Worm (Caenorhabditis elegans): ENCODE data around the gene fars-3.
"Not testable (repeated sequence)": the region's sequence is repeated elsewhere in the genome, so short reads cannot be mapped to it uniquely, and the experiment has no call there.

The fars-3 gene

DNA sequence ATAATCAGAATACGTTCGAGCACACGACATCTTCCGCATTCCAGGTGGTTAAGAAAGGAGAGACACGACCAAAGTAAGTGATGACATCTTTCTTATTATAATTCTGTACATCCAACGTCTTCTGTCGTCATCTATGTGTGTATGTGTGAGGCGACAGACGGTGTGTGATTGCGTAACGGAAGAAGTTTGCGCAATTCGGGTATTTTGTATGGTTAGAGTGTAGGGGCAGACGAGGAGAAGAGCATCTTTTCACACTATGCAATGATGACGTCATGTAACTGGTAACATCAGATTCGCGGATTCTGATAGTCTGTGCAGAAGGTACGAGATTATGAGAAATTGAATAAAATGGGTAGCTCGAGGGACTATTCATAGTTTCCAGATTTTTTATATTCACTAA is 49.6 kb upstream of the fars-3 start:
- no peak for TF ChIP-seq pqm-1 (tag; optimal IDR thresholded peaks at IDR 0.05)
- no peak for TF ChIP-seq daf-16 (GFP tag; optimal IDR thresholded peaks at IDR 0.05)
- TF ChIP-seq daf-16 (tag; optimal IDR thresholded peaks at IDR 0.05), result no peak
- TF ChIP-seq F10B5.3 (tag; optimal IDR thresholded peaks at IDR 0.05), result no peak
- no peak for TF ChIP-seq dmd-8 (GFP tag; IDR thresholded peaks at IDR 0.05)
- TF ChIP-seq ztf-11 (tag; optimal IDR thresholded peaks at IDR 0.05), result no peak
- TF ChIP-seq dmd-9 (GFP tag; IDR thresholded peaks at IDR 0.05), result no peak
- TF ChIP-seq mxl-3 (GFP tag; optimal IDR thresholded peaks at IDR 0.05), result no peak
- TF ChIP-seq nhr-48 (tag; optimal IDR thresholded peaks at IDR 0.05), result no peak
- TF ChIP-seq aha-1 (tag), result no peak
- TF ChIP-seq lin-39 (tag; optimal IDR thresholded peaks at IDR 0.05), result no peak
- no peak for TF ChIP-seq mdt-29 (GFP tag; IDR thresholded peaks at IDR 0.05)
- no peak for TF ChIP-seq zip-2 (tag; optimal IDR thresholded peaks at IDR 0.05)
- no peak for TF ChIP-seq nhr-77 (tag; optimal IDR thresholded peaks at IDR 0.05)
- TF ChIP-seq snpc-4 (tag; optimal IDR thresholded peaks at IDR 0.05), result no peak
- TF ChIP-seq Y5F2A.4 (GFP tag; optimal IDR thresholded peaks at IDR 0.05), result no peak

DNA sequence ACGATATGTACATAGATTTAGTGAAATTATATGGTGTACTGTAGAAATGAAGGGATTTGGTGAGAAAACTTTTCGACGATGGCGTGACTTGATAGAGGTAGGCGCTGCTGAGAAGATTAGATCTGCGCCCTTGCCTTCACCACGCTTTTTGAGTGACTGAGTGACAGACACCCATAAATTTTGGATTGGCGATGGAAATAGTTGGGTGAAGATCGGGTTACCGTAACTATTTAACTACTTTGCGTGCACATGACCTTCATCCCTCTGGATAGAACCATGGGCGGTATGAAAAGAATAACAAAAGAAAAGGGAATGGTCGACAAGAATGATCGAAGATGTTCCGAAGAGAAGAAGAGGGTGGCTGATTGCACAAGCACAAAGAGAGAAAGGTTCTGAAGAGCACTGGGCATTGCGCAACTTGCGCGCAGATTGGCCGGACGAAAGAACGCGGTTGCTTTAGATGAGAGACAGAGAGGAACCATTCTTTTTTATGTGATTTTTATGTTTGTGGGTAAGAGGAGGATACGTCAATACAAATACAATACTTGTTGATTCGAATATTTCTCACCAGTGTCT is 49.1 kb upstream of the fars-3 start:
- TF ChIP-seq unc-62 (GFP tag; optimal IDR thresholded peaks at IDR 0.05 in 1 of 2) (peak in 1 of 2 experiments; percentile 5), unc-62 (tag; optimal IDR thresholded peaks at IDR 0.05) (no peak), zag-1 (tag; optimal IDR thresholded peaks at IDR 0.05) (no peak), fos-1 (tag; optimal IDR thresholded peaks at IDR 0.05) (no peak)

DNA sequence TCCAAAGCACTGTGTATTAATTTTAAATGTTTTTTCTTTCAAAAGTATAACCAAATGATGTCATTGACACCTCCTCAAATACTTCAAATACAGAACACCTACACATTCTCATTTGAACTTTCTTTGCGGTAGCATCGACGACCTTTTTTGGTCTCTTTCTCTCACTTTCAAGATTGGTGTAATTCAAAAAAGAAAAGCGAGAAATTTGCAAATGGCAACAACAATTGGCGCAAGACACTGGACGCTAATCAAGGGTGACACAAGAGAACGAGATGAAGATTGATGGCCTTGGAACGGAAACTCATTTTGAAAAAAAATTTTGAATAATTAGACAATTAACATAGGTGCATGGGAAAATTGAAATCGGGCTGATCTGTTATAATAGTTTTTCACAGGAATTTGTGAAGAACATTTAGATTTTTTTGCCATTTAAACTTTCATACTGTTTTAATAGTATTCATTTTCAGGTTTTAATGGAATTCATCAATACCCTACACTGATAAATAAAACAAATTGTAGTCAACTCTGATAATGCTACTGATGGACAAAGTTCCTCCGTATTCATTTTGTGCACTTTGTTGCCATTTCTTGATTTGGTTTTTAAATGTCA is 47.5 kb upstream of the fars-3 start, which contains the start of gene fdgt-2:
Gene fdgt-2 (plus strand): TSS at position 560 of the 610 bp plus-strand sequence.
- TF ChIP-seq ceh-44 (GFP tag; IDR thresholded peaks at IDR 0.05) (no peak), unc-62 (GFP tag; optimal IDR thresholded peaks at IDR 0.05 in 1 of 2) (peak in 1 of 2 experiments; percentile 95), unc-62 (tag; optimal IDR thresholded peaks at IDR 0.05) (no peak), php-3 (GFP tag; IDR thresholded peaks at IDR 0.05) (no peak), aha-1 (tag) (peak; percentile 42), F44E2.7 (GFP tag; IDR thresholded peaks at IDR 0.05) (no peak), daf-16 (GFP tag; optimal IDR thresholded peaks at IDR 0.05) (no peak), daf-16 (tag; optimal IDR thresholded peaks at IDR 0.05) (peak; percentile 59), nhr-28 (tag; optimal IDR thresholded peaks at IDR 0.05) (peak; percentile 25)

DNA sequence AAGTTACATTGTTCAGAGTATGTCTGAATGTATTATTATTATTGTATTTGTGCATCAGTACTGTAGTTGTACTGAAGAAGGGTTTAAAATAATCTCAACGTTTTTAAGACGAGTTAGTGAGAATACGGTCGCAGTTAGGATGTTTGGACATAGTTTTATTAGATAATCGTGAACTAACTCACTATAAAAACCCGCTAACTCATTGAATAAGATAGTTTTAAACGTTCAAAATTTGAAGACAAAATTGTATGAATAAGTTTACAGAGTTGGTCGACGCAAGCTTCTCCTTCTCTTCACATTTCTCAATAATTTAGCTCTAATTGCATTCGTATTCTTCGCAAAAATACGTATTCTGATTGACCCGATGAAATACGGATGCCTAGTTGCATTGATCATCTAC is 45.6 kb upstream of the fars-3 start:
- TF ChIP-seq hmg-1.1 (GFP tag; IDR thresholded peaks at IDR 0.05) (no peak), mep-1 (tag; optimal IDR thresholded peaks at IDR 0.05) (peak; percentile 19)

DNA sequence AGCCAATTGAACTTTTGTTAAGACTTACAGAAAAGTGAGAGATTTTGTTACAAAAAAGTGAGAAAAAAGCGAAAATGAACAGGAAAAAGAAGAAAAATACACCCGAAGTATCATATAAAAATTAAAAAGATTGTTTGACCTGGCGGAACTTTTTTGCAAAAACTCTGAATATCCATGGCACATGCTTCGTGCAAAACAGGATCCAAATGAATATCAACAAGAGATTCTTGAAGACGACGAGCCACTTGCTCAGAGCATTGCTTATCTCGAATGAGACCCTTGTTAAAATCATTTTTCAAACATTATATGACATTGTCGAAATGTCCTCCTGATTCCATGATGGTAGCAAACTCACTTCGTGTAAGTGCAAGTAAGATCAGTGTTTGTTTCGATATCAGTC is 44.9 kb upstream of the fars-3 start, which contains the start of gene F14E5.8:
Gene F14E5.8 (plus strand): TSS at position 301 of the 400 bp plus-strand sequence.
- not testable (repeated sequence) for TF ChIP-seq nhr-25 (tag; optimal IDR thresholded peaks at IDR 0.05; ENCODE audit: borderline replicate concordance, insufficient read depth); spr-3 (GFP tag; optimal IDR thresholded peaks at IDR 0.05); R02D3.7 (tag; optimal IDR thresholded peaks at IDR 0.05)

DNA sequence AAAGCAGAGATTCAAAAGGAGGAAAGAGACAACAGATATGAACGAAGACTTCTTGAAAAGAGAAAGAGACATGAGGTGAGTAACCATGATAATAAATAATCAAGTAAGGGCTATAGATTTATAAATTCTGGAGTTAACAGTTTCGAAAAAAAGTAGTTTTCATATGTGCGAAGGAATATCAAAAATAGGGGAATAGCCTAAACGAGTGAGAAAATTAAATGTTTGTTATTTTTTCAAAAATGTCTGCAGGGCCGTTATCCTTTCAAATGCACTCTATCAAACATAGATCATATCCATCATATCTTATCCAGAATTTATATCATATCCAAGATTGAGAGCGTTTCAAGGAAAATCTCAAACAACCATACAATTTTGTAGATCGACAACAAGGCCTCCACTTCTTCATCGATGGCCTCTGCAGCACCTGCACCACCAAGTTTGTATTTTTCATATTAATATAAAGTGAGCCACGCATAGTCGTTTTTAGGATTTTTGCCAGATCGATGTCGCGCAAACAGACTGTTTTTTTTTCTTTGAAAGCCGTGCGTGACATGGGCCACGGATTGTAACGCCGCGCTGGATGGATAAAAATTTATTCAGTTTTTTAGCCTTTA is 43.8 kb upstream of the fars-3 start:
- TF ChIP-seq daf-8 (GFP tag; IDR thresholded peaks at IDR 0.05) (no peak), mep-1 (tag; optimal IDR thresholded peaks at IDR 0.05) (peak; percentile 39), ztf-7 (tag; optimal IDR thresholded peaks at IDR 0.05) (peak; percentile 82)
